Worm (Caenorhabditis elegans) whole organism, L2 larva: Measurements from ENCODE around the gene F53F8.6.

Experiments used
- aly-2 ChIP-seq: fragments of 150-350 bp; optimal IDR thresholded peaks from 2 replicates; lab custom pipeline; 2014; ENCODE audit warnings: missing biosample characterization, missing genetic modification characterization
- dmd-4 ChIP-seq: sonication (generic microtip); optimal IDR thresholded peaks from 2 replicates; lab custom pipeline; 2017; ENCODE audit warnings: missing biosample characterization, missing genetic modification characterization
- unc-55 ChIP-seq: fragments of 150-350 bp; sonication (generic microtip); optimal IDR thresholded peaks from 3 replicates; lab custom pipeline; 2014; ENCODE audit warnings: missing biosample characterization, missing genetic modification reagents, missing genetic modification characterization
- ztf-11 ChIP-seq: sonication (generic microtip); optimal IDR thresholded peaks from 2 replicates; lab custom pipeline; 2017; ENCODE audit warnings: missing biosample characterization, missing genetic modification characterization

DNA sequence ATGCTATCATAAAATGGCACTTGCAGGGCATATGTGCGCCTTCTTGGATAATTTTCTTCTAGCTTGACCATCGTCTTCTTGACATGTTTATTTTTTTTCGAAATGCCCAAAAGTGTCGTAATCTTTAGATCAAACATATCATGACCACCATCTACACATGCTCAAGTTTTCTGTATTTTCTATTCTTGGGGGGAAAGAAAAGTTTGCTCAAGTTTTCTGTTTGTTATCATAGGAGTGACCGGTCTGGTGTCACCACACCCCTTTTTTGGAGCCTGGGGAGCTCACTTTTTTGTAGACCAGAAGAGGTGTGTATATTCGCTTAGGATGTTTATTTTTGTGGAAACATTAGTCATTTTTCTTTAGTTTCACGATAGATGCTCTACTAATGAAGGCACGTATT lies 18.6 kb upstream of the F53F8.6 start, which contains the start of gene klf-2:
- TF ChIP-seq ztf-11 (no peak), dmd-4 (no peak), unc-55 (no peak), aly-2 (tag; lab: Kevin White, UChicago) (no peak)
